Fruit fly (Drosophila melanogaster) whole organism: ENCODE results near the gene CG31321.

ENCODE experiments used
- CG8478 ChIP-seq: fragments of >200 bp; optimal IDR thresholded peaks from 2 replicates; lab custom pipeline; 2018; ENCODE audit warnings: inconsistent platforms
- Dll ChIP-seq: fragments of >200 bp; optimal IDR thresholded peaks from 2 replicates; lab custom pipeline; 2017
- EcR ChIP-seq, 2 experiments: fragments of >200 bp; optimal IDR thresholded peaks; 2 replicates each; lab custom pipeline; 2017; ENCODE audit warnings: missing biosample characterization in 2 of 2, missing genetic modification characterization in 2 of 2, missing genetic modification reagents in 2 of 2
- pan ChIP-seq: fragments of >200 bp; optimal IDR thresholded peaks from 2 replicates; lab custom pipeline; 2017
- psq ChIP-seq: fragments of >200 bp; optimal IDR thresholded peaks from 2 replicates; lab custom pipeline; 2017
- usp ChIP-seq: fragments of >200 bp; optimal IDR thresholded peaks from 2 replicates; lab custom pipeline; 2017; ENCODE audit warnings: missing biosample characterization, missing genetic modification characterization, mixed read lengths

DNA sequence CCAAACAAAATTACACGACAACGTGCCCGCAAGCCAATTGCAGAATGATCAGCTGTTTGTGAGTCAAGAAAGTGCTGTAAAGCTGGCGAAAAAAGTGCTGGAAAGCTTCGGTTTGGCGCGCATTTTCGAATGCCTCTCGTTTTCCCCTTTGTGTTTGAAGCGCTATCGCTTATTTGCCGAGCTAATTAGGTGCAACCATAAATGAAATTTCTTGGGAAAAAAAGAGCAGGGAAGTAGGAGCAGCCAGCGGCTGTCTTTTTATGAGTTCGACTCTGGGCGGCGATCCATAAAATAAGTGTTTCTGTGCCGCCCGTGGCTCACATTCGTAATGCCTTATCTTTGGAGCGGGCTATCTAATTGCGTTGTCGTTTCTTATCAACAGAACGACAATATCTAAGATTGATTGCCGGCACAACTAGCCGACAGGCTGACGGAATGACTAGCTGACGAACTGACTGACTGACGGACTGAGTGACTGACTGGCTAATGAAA lies 51.6 kb downstream of the CG31321 start, which contains the start of gene Dnaaf5:
- TF ChIP-seq CG8478 (lab: Kevin White, UChicago) (no peak), psq (lab: Kevin White, UChicago) (no peak), pan (lab: Kevin White, UChicago) (no peak), EcR (GFP tag; optimal IDR thresholded peaks at IDR 0.05; lab: Kevin White, UChicago) (no peak), usp (GFP tag; lab: Kevin White, UChicago) (no peak), Dll (lab: Kevin White, UChicago) (no peak)
